Worm (Caenorhabditis elegans) whole organism, young adult: ENCODE results near the gene D1053.3.

Source experiments
- ama-1 ChIP-seq, 3 experiments: fragments of 150-350 bp in 1 of 3; sonication (generic microtip) in 2 of 3; optimal IDR thresholded peaks; 2 replicates each; lab custom pipeline; 2014 to 2018; ENCODE audit warnings: missing biosample characterization in 2 of 3, missing genetic modification characterization in 2 of 3, missing genetic modification reagents in 2 of 3
- ccch-3 ChIP-seq: fragments of 200-800 bp; sonication (Bioruptor generic); optimal IDR thresholded peaks from 2 replicates; lab custom pipeline; 2018; ENCODE audit warnings: mild to moderate bottlenecking, missing genetic modification characterization, missing compliant biosample characterization
- nhr-179 ChIP-seq: sonication (generic microtip); optimal IDR thresholded peaks from 2 replicates; lab custom pipeline; 2016; ENCODE audit warnings: mild to moderate bottlenecking, missing genetic modification characterization, missing compliant biosample characterization

DNA sequence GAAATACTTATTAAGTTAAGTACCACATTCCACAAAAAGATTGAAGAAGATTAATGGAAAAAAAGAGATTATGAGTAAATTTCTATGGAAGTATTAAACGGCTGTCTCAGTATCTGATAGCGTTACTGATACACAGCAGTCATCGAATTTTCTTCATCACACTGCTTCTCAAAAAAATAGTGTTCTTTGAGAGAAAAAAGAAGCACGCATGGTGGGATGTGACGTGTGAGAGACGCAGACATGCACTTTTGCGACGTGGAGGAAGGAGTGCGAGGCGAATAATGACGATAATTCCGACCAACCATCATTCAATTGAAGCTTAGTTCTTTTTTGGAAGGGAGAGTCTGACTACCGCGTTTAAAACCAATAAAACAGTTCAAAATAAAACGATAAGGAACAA lies 26.7 kb downstream of the D1053.3 start, which contains the start of gene C44C10.11:
- TF ChIP-seq ama-1 (optimal IDR thresholded peaks at IDR 0.05; lab: Kevin White, UChicago) (no peak), ama-1 (GFP tag; optimal IDR thresholded peaks at IDR 0.05; lab: Kevin White, UChicago) (no peak), ccch-3 (GFP tag; lab: Kevin White, UChicago) (no peak), nhr-179 (tag; lab: Kevin White, UChicago) (no peak)
